Worm (Caenorhabditis elegans) whole organism, L1 larva: ENCODE measurements around the gene lido-17.

ENCODE experiments used
- aly-2 ChIP-seq: fragments of 150-350 bp; optimal IDR thresholded peaks from 2 replicates; lab custom pipeline; 2014; ENCODE audit warnings: missing biosample characterization, missing genetic modification characterization
- blmp-1 ChIP-seq: fragments of 150-350 bp; optimal IDR thresholded peaks from 2 replicates; lab custom pipeline; 2014; ENCODE audit warnings: missing biosample characterization, missing genetic modification characterization
- ceh-88 ChIP-seq: fragments of 200-800 bp; sonication (Bioruptor generic); IDR thresholded peaks from 2 replicates; pipeline ENCODE4 v1.3.6; 2022; ENCODE audit warnings: missing genetic modification characterization, missing compliant biosample characterization
- fos-1 ChIP-seq: fragments of 150-350 bp; optimal IDR thresholded peaks from 2 replicates; lab custom pipeline; 2014; ENCODE audit warnings: missing biosample characterization, missing genetic modification characterization
- lin-35 ChIP-seq, 2 experiments: fragments of 150-350 bp; optimal IDR thresholded peaks; 2 replicates each; lab custom pipeline; 2014; ENCODE audit warnings: missing biosample characterization in 2 of 2, missing genetic modification characterization in 2 of 2, missing genetic modification reagents in 2 of 2
- lin-39 ChIP-seq: fragments of 150-350 bp; optimal IDR thresholded peaks from 2 replicates; lab custom pipeline; 2014; ENCODE audit warnings: missing biosample characterization, missing genetic modification reagents, missing genetic modification characterization
- mep-1 ChIP-seq: fragments of 150-350 bp; optimal IDR thresholded peaks from 2 replicates; lab custom pipeline; 2014; ENCODE audit warnings: missing biosample characterization, missing genetic modification characterization
- nhr-11 ChIP-seq: fragments of 150-350 bp; optimal IDR thresholded peaks from 2 replicates; lab custom pipeline; 2014; ENCODE audit warnings: missing biosample characterization, missing genetic modification characterization
- nhr-19 ChIP-seq: fragments of 200-800 bp; sonication (Bioruptor generic); conservative IDR thresholded peaks from 2 replicates; pipeline ENCODE4 v1.3.6; 2022; ENCODE audit warnings: missing genetic modification characterization, missing compliant biosample characterization
- nhr-20 ChIP-seq: sonication (generic microtip); optimal IDR thresholded peaks from 2 replicates; lab custom pipeline; 2016; ENCODE audit warnings: mild to moderate bottlenecking, missing genetic modification characterization, missing compliant biosample characterization
- nhr-237 ChIP-seq: fragments of 150-350 bp; optimal IDR thresholded peaks from 2 replicates; lab custom pipeline; 2014; ENCODE audit warnings: missing biosample characterization, missing genetic modification characterization
- nhr-47 ChIP-seq: sonication (generic microtip); optimal IDR thresholded peaks from 2 replicates; lab custom pipeline; 2016; ENCODE audit warnings: mild to moderate bottlenecking, missing genetic modification characterization, moderate library complexity, missing compliant biosample characterization
- nhr-84 ChIP-seq: sonication (generic microtip); optimal IDR thresholded peaks from 2 replicates; lab custom pipeline; 2017; ENCODE audit warnings: missing biosample characterization, missing genetic modification characterization
- pqm-1 ChIP-seq: sonication (generic microtip); optimal IDR thresholded peaks from 3 replicates; lab custom pipeline; 2017; ENCODE audit warnings: missing biosample characterization, missing genetic modification characterization
- skn-1 ChIP-seq: fragments of 150-350 bp; optimal IDR thresholded peaks from 2 replicates; lab custom pipeline; 2014; ENCODE audit warnings: missing biosample characterization, missing genetic modification characterization
- sox-4 ChIP-seq: sonication (generic microtip); optimal IDR thresholded peaks from 2 replicates; lab custom pipeline; 2016; ENCODE audit warnings: missing genetic modification characterization, missing compliant biosample characterization
- sptf-1 ChIP-seq: fragments of 150-350 bp; optimal IDR thresholded peaks from 2 replicates; lab custom pipeline; 2014; ENCODE audit warnings: missing biosample characterization, missing genetic modification characterization
- tlp-1 ChIP-seq: fragments of 150-350 bp; optimal IDR thresholded peaks from 2 replicates; lab custom pipeline; 2014; ENCODE audit warnings: missing biosample characterization, missing genetic modification characterization
- xbp-1 ChIP-seq: sonication (generic microtip); optimal IDR thresholded peaks from 2 replicates; lab custom pipeline; 2016; ENCODE audit warnings: missing genetic modification characterization, missing compliant biosample characterization
- zip-4 ChIP-seq: fragments of 200-800 bp; sonication (Bioruptor generic); optimal IDR thresholded peaks from 2 replicates; lab custom pipeline; 2018; ENCODE audit warnings: mild to moderate bottlenecking, missing genetic modification characterization, moderate library complexity, missing compliant biosample characterization
- ztf-4 ChIP-seq: fragments of 150-350 bp; optimal IDR thresholded peaks from 2 replicates; lab custom pipeline; 2014; ENCODE audit warnings: missing biosample characterization, missing genetic modification characterization

lido-17 gene

ce11 chrII:9343955-9344354, 48.7 kb downstream of the lido-17 start (continued):
- TF ChIP-seq zip-4 (GFP tag; lab: Kevin White, UChicago) (no peak), ztf-4 (tag; lab: Kevin White, UChicago) (no peak), lin-39 (tag; lab: Kevin White, UChicago) (no peak), pqm-1 (no peak), xbp-1 (tag; lab: Kevin White, UChicago) (no peak), tlp-1 (tag; lab: Kevin White, UChicago) (no peak), sptf-1 (no peak), lin-35 (GFP tag; optimal IDR thresholded peaks at IDR 0.05; lab: Kevin White, UChicago) (peak in 1 of 2 experiments; percentile 21), nhr-47 (peak; percentile 36), blmp-1 (tag; lab: Kevin White, UChicago) (peak; percentile 96), nhr-20 (tag; lab: Kevin White, UChicago) (peak; percentile 80), nhr-237 (no peak), fos-1 (tag; lab: Kevin White, UChicago) (no peak), nhr-84 (no peak), aly-2 (tag; lab: Kevin White, UChicago) (no peak), nhr-11 (no peak), ceh-88 (GFP tag; lab: Robert Waterston, UW) (no peak), skn-1 (tag; lab: Kevin White, UChicago) (no peak)

DNA sequence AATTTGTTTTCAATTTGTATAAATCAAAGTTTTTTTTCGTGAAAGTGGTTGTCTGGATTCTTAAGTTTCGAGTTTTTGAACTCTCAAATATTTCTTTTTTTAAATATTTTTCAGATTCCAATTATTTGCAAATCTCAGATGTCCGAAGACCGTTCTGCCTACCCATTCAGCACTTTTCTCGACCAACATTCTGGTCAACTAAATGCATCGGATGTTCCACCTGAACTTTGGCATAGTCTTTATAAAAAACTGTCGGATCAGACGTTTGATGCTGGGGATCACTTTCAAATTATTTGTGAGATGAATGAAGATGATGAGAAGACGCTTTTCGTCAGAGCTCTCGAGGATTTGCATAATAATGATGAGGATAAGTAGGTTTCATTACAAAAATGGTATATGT, 53.8 kb downstream of the lido-17 start, which contains the start of gene ttll-12:
Gene ttll-12 (plus strand): TSS at position 139 of the 400 bp plus-strand sequence.
- TF ChIP-seq mep-1 (peak; percentile 10), sox-4 (tag; lab: Kevin White, UChicago) (no peak)

DNA sequence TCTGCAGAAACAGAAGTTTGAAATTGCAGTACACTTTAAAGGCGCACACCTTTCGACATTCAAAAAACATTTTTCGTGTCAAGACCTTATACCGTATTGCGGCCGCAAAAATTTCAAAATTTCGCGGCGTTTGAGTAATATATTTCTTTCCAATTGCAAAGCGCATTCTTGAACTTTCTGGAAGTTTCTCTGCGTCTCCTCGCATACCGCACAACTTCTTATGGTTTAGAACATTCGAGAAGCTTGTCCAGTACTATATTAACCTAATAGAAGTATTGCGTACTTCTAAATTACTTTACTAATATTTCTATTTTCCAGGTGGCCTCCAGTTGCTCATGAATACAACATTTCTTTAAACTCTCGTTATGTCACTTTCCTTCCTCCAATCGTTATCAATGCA, 56.0 kb downstream of the lido-17 start:
- TF ChIP-seq nhr-19 (GFP tag; lab: Robert Waterston, UW) (no peak), mep-1 (peak; percentile 32)
